Fruit fly (Drosophila melanogaster) whole organism, embryonic: Measurements from ENCODE around the gene Rim2.

Experiments
- CG10147 ChIP-seq: fragments of 200-800 bp; sonication (Bioruptor generic); optimal IDR thresholded peaks from 2 replicates; lab custom pipeline; 2019; ENCODE audit warnings: missing biosample characterization, mild to moderate bottlenecking, missing genetic modification characterization, moderate library complexity
- CG10366 ChIP-seq: fragments of 200-800 bp; sonication (Bioruptor generic); IDR thresholded peaks from 2 replicates; pipeline ENCODE4 v1.3.6; 2022; ENCODE audit warnings: missing biosample characterization, missing genetic modification characterization
- CG10543 ChIP-seq: fragments of 200-800 bp; sonication (Bioruptor generic); optimal IDR thresholded peaks from 3 replicates; lab custom pipeline; 2017; ENCODE audit warnings: missing biosample characterization, mild to moderate bottlenecking, missing genetic modification characterization, moderate library complexity
- CG10654 ChIP-seq: fragments of 200-800 bp; sonication (Bioruptor generic); optimal IDR thresholded peaks from 2 replicates; lab custom pipeline; 2016; ENCODE audit warnings: missing biosample characterization, missing genetic modification characterization
- CG11696 ChIP-seq: fragments of 200-800 bp; sonication (Bioruptor generic); IDR thresholded peaks from 2 replicates; pipeline ENCODE4 v1.3.6; 2022; ENCODE audit warnings: missing biosample characterization, missing genetic modification characterization
- CG13775 ChIP-seq: fragments of 200-800 bp; sonication (Bioruptor generic); optimal IDR thresholded peaks from 3 replicates; lab custom pipeline; 2017; ENCODE audit warnings: missing biosample characterization, mild to moderate bottlenecking, missing genetic modification characterization
- CG13894 ChIP-seq: fragments of 200-800 bp; sonication (Bioruptor generic); optimal IDR thresholded peaks from 3 replicates; lab custom pipeline; 2018; ENCODE audit warnings: missing biosample characterization, mild to moderate bottlenecking, missing genetic modification characterization, moderate library complexity
- CG14710 ChIP-seq: fragments of 200-800 bp; sonication (Bioruptor generic); optimal IDR thresholded peaks from 3 replicates; lab custom pipeline; 2019; ENCODE audit warnings: missing biosample characterization, mild to moderate bottlenecking, missing genetic modification characterization, moderate library complexity
- CG14965 ChIP-seq: fragments of 200-800 bp; sonication (Bioruptor generic); optimal IDR thresholded peaks from 2 replicates; lab custom pipeline; 2016; ENCODE audit warnings: missing biosample characterization, missing genetic modification characterization, borderline replicate concordance
- CG16779 ChIP-seq: fragments of 200-800 bp; sonication (Bioruptor generic); IDR thresholded peaks from 2 replicates; pipeline ENCODE4 v1.3.6; 2022; ENCODE audit warnings: missing biosample characterization, missing genetic modification characterization
- CG17361 ChIP-seq: fragments of 200-800 bp; sonication (Bioruptor generic); IDR thresholded peaks from 3 replicates; pipeline ENCODE4 v1.3.6; 2022; ENCODE audit warnings: missing biosample characterization, missing genetic modification characterization
- CG17829 ChIP-seq: fragments of 200-800 bp; optimal IDR thresholded peaks from 2 replicates; lab custom pipeline; 2019; ENCODE audit warnings: missing biosample characterization, mild to moderate bottlenecking, missing genetic modification characterization, moderate library complexity
- CG2199 ChIP-seq: fragments of 200-800 bp; sonication (Bioruptor generic); IDR thresholded peaks from 3 replicates; pipeline ENCODE4 v1.3.6; 2022; ENCODE audit warnings: missing biosample characterization, missing genetic modification characterization
- CG30020 ChIP-seq: fragments of 200-800 bp; optimal IDR thresholded peaks from 2 replicates; lab custom pipeline; 2019; ENCODE audit warnings: missing biosample characterization, mild to moderate bottlenecking, missing genetic modification characterization, moderate library complexity
- CG33557 ChIP-seq: fragments of 200-800 bp; sonication (Bioruptor generic); optimal IDR thresholded peaks from 2 replicates; lab custom pipeline; 2019; ENCODE audit warnings: missing biosample characterization, mild to moderate bottlenecking, missing genetic modification characterization, moderate library complexity
- CG3407 ChIP-seq: fragments of 200-800 bp; sonication (Bioruptor generic); optimal IDR thresholded peaks from 2 replicates; lab custom pipeline; 2018; ENCODE audit warnings: missing biosample characterization, mild to moderate bottlenecking, missing genetic modification characterization
- CG4282 ChIP-seq: fragments of 200-800 bp; sonication (Bioruptor generic); optimal IDR thresholded peaks from 2 replicates; lab custom pipeline; 2016; ENCODE audit warnings: missing biosample characterization, missing genetic modification characterization
- CG4617 ChIP-seq: fragments of 200-800 bp; sonication (Bioruptor generic); optimal IDR thresholded peaks from 3 replicates; lab custom pipeline; 2016; ENCODE audit warnings: missing biosample characterization, missing genetic modification characterization, borderline replicate concordance
- CG9215 ChIP-seq: fragments of 200-800 bp; sonication (Bioruptor generic); IDR thresholded peaks from 2 replicates; pipeline ENCODE4 v1.3.6; 2022; ENCODE audit warnings: missing biosample characterization, missing genetic modification characterization
- CG9817 ChIP-seq: fragments of 200-800 bp; sonication (Bioruptor generic); optimal IDR thresholded peaks from 2 replicates; lab custom pipeline; 2018; ENCODE audit warnings: missing biosample characterization, mild to moderate bottlenecking, missing genetic modification characterization, moderate library complexity
- CG9876 ChIP-seq: fragments of 200-800 bp; sonication (Bioruptor generic); optimal IDR thresholded peaks from 2 replicates; lab custom pipeline; 2016; ENCODE audit warnings: missing biosample characterization, missing genetic modification characterization
- CHES-1-like ChIP-seq: fragments of 200-800 bp; sonication (Bioruptor generic); optimal IDR thresholded peaks from 2 replicates; lab custom pipeline; 2016; ENCODE audit warnings: missing biosample characterization, missing genetic modification characterization
- CrebB ChIP-seq: fragments of 200-800 bp; sonication (Bioruptor generic); optimal IDR thresholded peaks from 3 replicates; lab custom pipeline; 2018; ENCODE audit warnings: missing biosample characterization, mild to moderate bottlenecking, missing genetic modification characterization
- D19B ChIP-seq: fragments of 200-800 bp; sonication (Bioruptor generic); optimal IDR thresholded peaks from 2 replicates; lab custom pipeline; 2017; ENCODE audit warnings: missing biosample characterization, mild to moderate bottlenecking, missing genetic modification characterization
- Gsc ChIP-seq: fragments of 200-800 bp; sonication (Bioruptor generic); IDR thresholded peaks from 2 replicates; pipeline ENCODE4 v1.3.6; 2022; ENCODE audit warnings: missing biosample characterization, missing genetic modification characterization
- H2.0 ChIP-seq: fragments of 200-800 bp; sonication (Bioruptor generic); IDR thresholded peaks from 2 replicates; pipeline ENCODE4 v1.3.6; 2022; ENCODE audit warnings: missing biosample characterization, missing genetic modification characterization
- HLH4C ChIP-seq: fragments of 200-800 bp; sonication (Bioruptor generic); IDR thresholded peaks from 3 replicates; pipeline ENCODE4 v1.3.6; 2022; ENCODE audit warnings: missing biosample characterization, missing genetic modification characterization; ENCODE audit not compliant: partially characterized antibody
- HLH54F ChIP-seq: fragments of 200-800 bp; sonication (Bioruptor generic); optimal IDR thresholded peaks from 3 replicates; lab custom pipeline; 2016; ENCODE audit warnings: missing biosample characterization, missing genetic modification characterization
- Hr39 ChIP-seq: fragments of >200 bp; optimal IDR thresholded peaks from 2 replicates; lab custom pipeline; 2017
- Lim3 ChIP-seq: fragments of 200-800 bp; sonication (Bioruptor generic); IDR thresholded peaks from 2 replicates; pipeline ENCODE4 v1.3.6; 2022; ENCODE audit warnings: missing biosample characterization, missing genetic modification characterization
- Mad ChIP-seq: fragments of 200-800 bp; sonication (Bioruptor generic); optimal IDR thresholded peaks from 2 replicates; lab custom pipeline; 2016; ENCODE audit warnings: missing biosample characterization, missing genetic modification characterization
- Max ChIP-seq: fragments of 200-800 bp; sonication (Bioruptor generic); optimal IDR thresholded peaks from 2 replicates; lab custom pipeline; 2016; ENCODE audit warnings: missing biosample characterization, mild to moderate bottlenecking, missing genetic modification characterization
- Nf-YC ChIP-seq: fragments of 200-800 bp; optimal IDR thresholded peaks from 3 replicates; lab custom pipeline; 2019; ENCODE audit warnings: missing biosample characterization, mild to moderate bottlenecking, missing genetic modification characterization, moderate library complexity
- YL-1 ChIP-seq: fragments of 200-800 bp; sonication (Bioruptor generic); optimal IDR thresholded peaks from 3 replicates; lab custom pipeline; 2017; ENCODE audit warnings: missing biosample characterization, mild to moderate bottlenecking, missing genetic modification characterization
- ap ChIP-seq: fragments of 200-800 bp; sonication (Bioruptor generic); IDR thresholded peaks from 2 replicates; pipeline ENCODE4 v1.3.6; 2022; ENCODE audit warnings: missing biosample characterization, missing genetic modification characterization
- ase ChIP-seq: fragments of 200-800 bp; sonication (Bioruptor generic); IDR thresholded peaks from 3 replicates; pipeline ENCODE4 v1.3.6; 2022; ENCODE audit warnings: missing biosample characterization, missing genetic modification characterization
- ato ChIP-seq: fragments of 200-800 bp; sonication (Bioruptor generic); IDR thresholded peaks from 2 replicates; pipeline ENCODE4 v1.3.6; 2022; ENCODE audit warnings: missing biosample characterization, missing genetic modification characterization; ENCODE audit not compliant: partially characterized antibody
- bab2 ChIP-seq: fragments of 200-800 bp; sonication (Bioruptor generic); optimal IDR thresholded peaks from 2 replicates; lab custom pipeline; 2016; ENCODE audit warnings: missing biosample characterization, missing genetic modification characterization
- bsh ChIP-seq, 2 experiments: fragments of 200-800 bp; sonication (Bioruptor generic); optimal IDR thresholded peaks; 2 replicates each; lab custom pipeline; 2017 to 2018; ENCODE audit warnings: mild to moderate bottlenecking in 2 of 2, missing biosample characterization in 2 of 2, missing genetic modification characterization in 2 of 2, moderate library complexity in 1 of 2
- chinmo ChIP-seq: fragments of 200-800 bp; sonication (Bioruptor generic); IDR thresholded peaks from 4 replicates; pipeline ENCODE4 v1.3.6; 2022; ENCODE audit warnings: missing biosample characterization, missing genetic modification characterization; ENCODE audit not compliant: partially characterized antibody
- inv ChIP-seq: fragments of 200-800 bp; sonication (Bioruptor generic); IDR thresholded peaks from 2 replicates; pipeline ENCODE4 v1.3.6; 2022; ENCODE audit warnings: missing biosample characterization, missing genetic modification characterization; ENCODE audit not compliant: partially characterized antibody
- kay ChIP-seq: fragments of 200-800 bp; sonication (Bioruptor generic); optimal IDR thresholded peaks from 2 replicates; lab custom pipeline; 2016; ENCODE audit warnings: missing biosample characterization, missing genetic modification characterization
- kni ChIP-seq: fragments of 200-800 bp; sonication (Bioruptor generic); optimal IDR thresholded peaks from 3 replicates; lab custom pipeline; 2017; ENCODE audit warnings: mild to moderate bottlenecking, missing biosample characterization, missing genetic modification reagents, missing genetic modification characterization
- lola ChIP-seq, 3 experiments: fragments of >200 bp in 2 of 3; fragments of 200-800 bp in 1 of 3; sonication (Bioruptor generic) in 1 of 3; optimal IDR thresholded peaks; 2 replicates each; lab custom pipeline; 2017 to 2019; ENCODE audit warnings: missing biosample characterization in 3 of 3, missing genetic modification characterization in 3 of 3, mild to moderate bottlenecking in 1 of 3, moderate library complexity in 1 of 3
- luna ChIP-seq: fragments of 200-800 bp; sonication (Bioruptor generic); optimal IDR thresholded peaks from 2 replicates; lab custom pipeline; 2016; ENCODE audit warnings: missing biosample characterization, missing genetic modification characterization
- pb ChIP-seq: fragments of 200-800 bp; sonication (Bioruptor generic); optimal IDR thresholded peaks from 3 replicates; lab custom pipeline; 2016; ENCODE audit warnings: missing biosample characterization, missing genetic modification characterization
- schlank ChIP-seq: fragments of 200-800 bp; sonication (Bioruptor generic); optimal IDR thresholded peaks from 2 replicates; lab custom pipeline; 2018; ENCODE audit warnings: missing biosample characterization, mild to moderate bottlenecking, missing genetic modification characterization
- sd ChIP-seq: fragments of 200-800 bp; sonication (Bioruptor generic); optimal IDR thresholded peaks from 3 replicates; lab custom pipeline; 2018; ENCODE audit warnings: missing biosample characterization, mild to moderate bottlenecking, missing genetic modification characterization, moderate library complexity
- slou ChIP-seq: fragments of 200-800 bp; sonication (Bioruptor generic); optimal IDR thresholded peaks from 3 replicates; lab custom pipeline; 2016; ENCODE audit warnings: missing biosample characterization, missing genetic modification characterization
- so ChIP-seq: fragments of 200-800 bp; sonication (Bioruptor generic); IDR thresholded peaks from 3 replicates; pipeline ENCODE4 v1.3.6; 2022; ENCODE audit warnings: missing biosample characterization, missing genetic modification characterization
- tap ChIP-seq: fragments of 200-800 bp; optimal IDR thresholded peaks from 3 replicates; lab custom pipeline; 2019; ENCODE audit warnings: missing biosample characterization, mild to moderate bottlenecking, missing genetic modification characterization, moderate library complexity

Rim2 gene

dm6 chr2L:1737057-1737581 lies 12.9 kb upstream of the Rim2 start (continued):
- TF ChIP-seq bab2 (GFP tag; lab: Kevin White, UChicago), result peak; percentile 91
- TF ChIP-seq CG4617 (GFP tag; lab: Kevin White, UChicago), result peak; percentile 72
- peak; percentile 87 for TF ChIP-seq CG9215 (GFP tag; lab: Robert Waterston, UW)
- peak; percentile 66 for TF ChIP-seq CG10147 (GFP tag; lab: Kevin White, UChicago)
- TF ChIP-seq ap, result peak; percentile 71
- peak; percentile 74 for TF ChIP-seq slou
- TF ChIP-seq bsh (GFP tag; optimal IDR thresholded peaks at IDR 0.05; lab: Kevin White, UChicago), result peak; percentile 69 to 90
- peak; percentile 76 for TF ChIP-seq CG17829 (tag; lab: Kevin White, UChicago)
- TF ChIP-seq CrebB (tag; lab: Kevin White, UChicago), result peak; percentile 63
- TF ChIP-seq so (GFP tag; lab: Robert Waterston, UW), result peak; percentile 88
- TF ChIP-seq chinmo, result peak; percentile 85; the same call in 3 of the 4 replicates
- peak in 1 of 3 experiments; percentile 80 for TF ChIP-seq lola (GFP tag; optimal IDR thresholded peaks at IDR 0.05; lab: Kevin White, UChicago)
- peak; percentile 83 for TF ChIP-seq kay (GFP tag; lab: Kevin White, UChicago)
- no peak for TF ChIP-seq kni
- 0 out of 2 replicates have a peak, but pooled peaks have one; percentile 32 for TF ChIP-seq CG16779 (GFP tag; lab: Robert Waterston, UW)
- TF ChIP-seq CG4282 (GFP tag; lab: Kevin White, UChicago), result peak; percentile 29
- TF ChIP-seq ato (GFP tag; lab: Robert Waterston, UW), result no peak
- peak; percentile 54 for TF ChIP-seq schlank (tag; lab: Kevin White, UChicago)
- peak; percentile 83 for TF ChIP-seq CG10654 (GFP tag; lab: Kevin White, UChicago)
- TF ChIP-seq Mad (GFP tag; lab: Kevin White, UChicago), result peak; percentile 86
- TF ChIP-seq CG11696 (GFP tag; lab: Robert Waterston, UW), result no peak
- peak; percentile 84 for TF ChIP-seq CG9876 (GFP tag; lab: Kevin White, UChicago)
- peak; percentile 89 for TF ChIP-seq HLH54F
- TF ChIP-seq ase (GFP tag; lab: Robert Waterston, UW), result peak; percentile 82
- no peak for TF ChIP-seq CG33557 (GFP tag; lab: Kevin White, UChicago)
- no peak for TF ChIP-seq Nf-YC (tag; lab: Kevin White, UChicago)
- TF ChIP-seq CG14710, result peak; percentile 77
- TF ChIP-seq H2.0 (GFP tag; lab: Robert Waterston, UW), result peak; percentile 85
- TF ChIP-seq CG30020, result peak; percentile 12
- peak; percentile 85 for TF ChIP-seq Max (GFP tag; lab: Kevin White, UChicago)
- TF ChIP-seq CG14965 (GFP tag; lab: Kevin White, UChicago), result peak; percentile 20
- peak; percentile 88 for TF ChIP-seq CG10366 (GFP tag; lab: Robert Waterston, UW)
- TF ChIP-seq CG9817 (tag; lab: Kevin White, UChicago), result peak; percentile 62
- TF ChIP-seq D19B (GFP tag; lab: Kevin White, UChicago), result peak; percentile 97
- peak; percentile 82 for TF ChIP-seq Gsc (GFP tag; lab: Robert Waterston, UW)
- TF ChIP-seq inv (GFP tag; lab: Robert Waterston, UW), result no peak
- no peak for TF ChIP-seq HLH4C
- TF ChIP-seq CG13775 (GFP tag; lab: Kevin White, UChicago), result peak; percentile 84
- TF ChIP-seq CG2199 (GFP tag; lab: Robert Waterston, UW), result no peak
- TF ChIP-seq Hr39 (lab: Kevin White, UChicago), result no peak

- TF ChIP-seq CG13775 (GFP tag; lab: Kevin White, UChicago) (no peak), pb (GFP tag; lab: Kevin White, UChicago) (no peak), tap (tag; lab: Kevin White, UChicago) (no peak), CG4282 (GFP tag; lab: Kevin White, UChicago) (no peak), Lim3 (no peak), CG17361 (GFP tag; lab: Robert Waterston, UW) (no peak), CG10543 (GFP tag; lab: Kevin White, UChicago) (no peak), schlank (tag; lab: Kevin White, UChicago) (peak; percentile 13), CG13894 (tag; lab: Kevin White, UChicago) (peak; percentile 38), CG3407 (GFP tag; lab: Kevin White, UChicago) (peak; percentile 45), sd (tag; lab: Kevin White, UChicago) (peak; percentile 32), CHES-1-like (GFP tag; lab: Kevin White, UChicago) (no peak), YL-1 (GFP tag; lab: Kevin White, UChicago) (no peak), luna (no peak)
These were observed 10.9 kb upstream of the Rim2 start for dm6 chr2L:1735133-1735532.
